Fruit fly (Drosophila melanogaster) whole organism, embryonic: ENCODE measurements around the gene Gr36a.
A peak's percentile ranks its signal among the peaks of the same experiment; 100 is the strongest.

Experiments
- Abd-B ChIP-seq: fragments of 200-800 bp; sonication (Bioruptor generic); optimal IDR thresholded peaks from 2 replicates; lab custom pipeline; 2018; ENCODE audit warnings: missing biosample characterization, mild to moderate bottlenecking, missing genetic modification characterization, moderate library complexity
- Blimp-1 ChIP-seq: fragments of 200-800 bp; sonication (Bioruptor generic); optimal IDR thresholded peaks from 3 replicates; lab custom pipeline; 2018; ENCODE audit warnings: missing biosample characterization, missing genetic modification characterization, mild to moderate bottlenecking, moderate library complexity, missing genetic modification reagents
- CG11504 ChIP-seq: fragments of 200-800 bp; sonication (Bioruptor generic); optimal IDR thresholded peaks from 3 replicates; lab custom pipeline; 2019; ENCODE audit warnings: missing biosample characterization, mild to moderate bottlenecking, missing genetic modification characterization, moderate library complexity
- CG11695 ChIP-seq: fragments of 200-800 bp; sonication (Bioruptor generic); IDR thresholded peaks from 3 replicates; pipeline ENCODE4 v1.3.6; 2022; ENCODE audit warnings: missing biosample characterization, missing genetic modification characterization
- CG14014 ChIP-seq: fragments of 200-800 bp; sonication (Bioruptor generic); IDR thresholded peaks from 2 replicates; pipeline ENCODE4 v1.3.6; 2022; ENCODE audit warnings: missing biosample characterization, missing genetic modification characterization
- CG15011 ChIP-seq: fragments of 200-800 bp; sonication (Bioruptor generic); optimal IDR thresholded peaks from 3 replicates; lab custom pipeline; 2018; ENCODE audit warnings: missing biosample characterization, mild to moderate bottlenecking, missing genetic modification characterization
- CG17359 ChIP-seq: fragments of 200-800 bp; sonication (Bioruptor generic); optimal IDR thresholded peaks from 3 replicates; lab custom pipeline; 2018; ENCODE audit warnings: missing biosample characterization, mild to moderate bottlenecking, missing genetic modification characterization, moderate library complexity
- CG17385 ChIP-seq: fragments of 200-800 bp; sonication (Bioruptor generic); optimal IDR thresholded peaks from 3 replicates; lab custom pipeline; 2018; ENCODE audit warnings: missing biosample characterization, mild to moderate bottlenecking, missing genetic modification characterization
- CG18262 ChIP-seq: fragments of 200-800 bp; optimal IDR thresholded peaks from 3 replicates; lab custom pipeline; 2019; ENCODE audit warnings: missing biosample characterization, mild to moderate bottlenecking, missing genetic modification characterization, moderate library complexity
- CG18599 ChIP-seq: fragments of 200-800 bp; sonication (Bioruptor generic); optimal IDR thresholded peaks from 3 replicates; lab custom pipeline; 2017; ENCODE audit warnings: missing biosample characterization, missing genetic modification characterization, mild to moderate bottlenecking, moderate library complexity, missing genetic modification reagents
- CG2116 ChIP-seq: fragments of 200-800 bp; sonication (Bioruptor generic); optimal IDR thresholded peaks from 3 replicates; lab custom pipeline; 2018; ENCODE audit warnings: missing biosample characterization, mild to moderate bottlenecking, missing genetic modification characterization
- CG2120 ChIP-seq: fragments of 200-800 bp; sonication (Bioruptor generic); optimal IDR thresholded peaks from 3 replicates; lab custom pipeline; 2016; ENCODE audit warnings: missing biosample characterization, missing genetic modification characterization
- CG2712 ChIP-seq: fragments of 200-800 bp; optimal IDR thresholded peaks from 3 replicates; lab custom pipeline; 2019; ENCODE audit warnings: missing biosample characterization, mild to moderate bottlenecking, missing genetic modification characterization, moderate library complexity
- CG31441 ChIP-seq: fragments of 200-800 bp; sonication (Bioruptor generic); IDR thresholded peaks from 2 replicates; pipeline ENCODE4 v1.3.6; 2022; ENCODE audit warnings: missing biosample characterization, missing genetic modification characterization
- CG3281 ChIP-seq: fragments of 200-800 bp; sonication (Bioruptor generic); optimal IDR thresholded peaks from 3 replicates; lab custom pipeline; 2017; ENCODE audit warnings: missing biosample characterization, mild to moderate bottlenecking, missing genetic modification characterization
- CG6765 ChIP-seq: fragments of 200-800 bp; sonication (Bioruptor generic); optimal IDR thresholded peaks from 3 replicates; lab custom pipeline; 2017; ENCODE audit warnings: missing biosample characterization, mild to moderate bottlenecking, missing genetic modification characterization
- CG7556 ChIP-seq: fragments of 200-800 bp; sonication (Bioruptor generic); optimal IDR thresholded peaks from 2 replicates; lab custom pipeline; 2017; ENCODE audit warnings: missing biosample characterization, mild to moderate bottlenecking, missing genetic modification characterization
- CG7839 ChIP-seq: fragments of 200-800 bp; sonication (Bioruptor generic); optimal IDR thresholded peaks from 3 replicates; lab custom pipeline; 2018; ENCODE audit warnings: missing biosample characterization, mild to moderate bottlenecking, missing genetic modification characterization, moderate library complexity
- CG8944 ChIP-seq: fragments of 200-800 bp; sonication (Bioruptor generic); optimal IDR thresholded peaks from 3 replicates; lab custom pipeline; 2016; ENCODE audit warnings: missing biosample characterization, missing genetic modification characterization
- CG9727 ChIP-seq: fragments of 200-800 bp; sonication (Bioruptor generic); optimal IDR thresholded peaks from 3 replicates; lab custom pipeline; 2017; ENCODE audit warnings: missing biosample characterization, mild to moderate bottlenecking, missing genetic modification characterization
- CoRest ChIP-seq: fragments of 200-800 bp; sonication (Bioruptor generic); optimal IDR thresholded peaks from 3 replicates; lab custom pipeline; 2018; ENCODE audit warnings: missing biosample characterization, mild to moderate bottlenecking, missing genetic modification characterization, moderate library complexity
- D19A ChIP-seq: fragments of 200-800 bp; optimal IDR thresholded peaks from 3 replicates; lab custom pipeline; 2019; ENCODE audit warnings: missing biosample characterization, mild to moderate bottlenecking, missing genetic modification characterization, moderate library complexity
- Drgx ChIP-seq: fragments of 200-800 bp; sonication (Bioruptor generic); IDR thresholded peaks from 2 replicates; pipeline ENCODE4 v1.3.6; 2022; ENCODE audit warnings: missing biosample characterization, missing genetic modification characterization
- Ets65A ChIP-seq: fragments of 200-800 bp; sonication (Bioruptor generic); peaks from one replicate; lab custom pipeline; 2016; ENCODE audit warnings: missing biosample characterization, missing genetic modification characterization
- HHEX ChIP-seq: fragments of 200-800 bp; sonication (Bioruptor generic); optimal IDR thresholded peaks from 3 replicates; lab custom pipeline; 2017; ENCODE audit warnings: missing biosample characterization, mild to moderate bottlenecking, missing genetic modification characterization, missing genetic modification reagents
- Hand ChIP-seq: fragments of 200-800 bp; sonication (Bioruptor generic); optimal IDR thresholded peaks from 2 replicates; lab custom pipeline; 2017; ENCODE audit warnings: mild to moderate bottlenecking, missing biosample characterization, missing genetic modification reagents, missing genetic modification characterization
- Hr51 ChIP-seq, 2 experiments: fragments of 200-800 bp; sonication (Bioruptor generic); optimal IDR thresholded peaks; 2 replicates in 1 of 2; 3 replicates in 1 of 2; lab custom pipeline; 2016 to 2018; ENCODE audit warnings: missing biosample characterization in 2 of 2, missing genetic modification characterization in 2 of 2, mild to moderate bottlenecking in 1 of 2, moderate library complexity in 1 of 2
- Meics ChIP-seq: fragments of 200-800 bp; sonication (Bioruptor generic); optimal IDR thresholded peaks from 2 replicates; lab custom pipeline; 2017; ENCODE audit warnings: missing biosample characterization, mild to moderate bottlenecking, missing genetic modification characterization
- NK7.1 ChIP-seq: fragments of 200-800 bp; sonication (Bioruptor generic); optimal IDR thresholded peaks from 3 replicates; lab custom pipeline; 2016; ENCODE audit warnings: missing biosample characterization, missing genetic modification characterization
- NfI ChIP-seq: fragments of 200-800 bp; sonication (Bioruptor generic); optimal IDR thresholded peaks from 3 replicates; lab custom pipeline; 2018; ENCODE audit warnings: missing biosample characterization, mild to moderate bottlenecking, missing genetic modification characterization, moderate library complexity
- PHDP ChIP-seq: fragments of 200-800 bp; sonication (Bioruptor generic); optimal IDR thresholded peaks from 3 replicates; lab custom pipeline; 2018; ENCODE audit warnings: missing biosample characterization, mild to moderate bottlenecking, missing genetic modification characterization, moderate library complexity
- Sox100B ChIP-seq: fragments of 200-800 bp; sonication (Bioruptor generic); optimal IDR thresholded peaks from 3 replicates; lab custom pipeline; 2018; ENCODE audit warnings: missing biosample characterization, mild to moderate bottlenecking, missing genetic modification characterization
- Sox102F ChIP-seq: fragments of 200-800 bp; sonication (Bioruptor generic); optimal IDR thresholded peaks from 2 replicates; lab custom pipeline; 2018; ENCODE audit warnings: missing biosample characterization, mild to moderate bottlenecking, missing genetic modification characterization, moderate library complexity
- bcd ChIP-seq: fragments of 200-800 bp; sonication (Bioruptor generic); optimal IDR thresholded peaks from 2 replicates; lab custom pipeline; 2017; ENCODE audit warnings: missing biosample characterization, mild to moderate bottlenecking, missing genetic modification characterization
- dan ChIP-seq: fragments of 200-800 bp; sonication (Bioruptor generic); IDR thresholded peaks from 2 replicates; pipeline ENCODE4 v1.3.6; 2022; ENCODE audit warnings: missing biosample characterization, missing genetic modification characterization
- dmrt99B ChIP-seq: fragments of 200-800 bp; sonication (Bioruptor generic); optimal IDR thresholded peaks from 2 replicates; lab custom pipeline; 2018; ENCODE audit warnings: missing biosample characterization, mild to moderate bottlenecking, missing genetic modification characterization, moderate library complexity
- eve ChIP-seq, 2 experiments: fragments of >200 bp; optimal IDR thresholded peaks; 2 replicates each; lab custom pipeline; 2017; ENCODE audit warnings: missing biosample characterization in 2 of 2, missing genetic modification characterization in 2 of 2
- fd3F ChIP-seq: fragments of 200-800 bp; sonication (Bioruptor generic); optimal IDR thresholded peaks from 2 replicates; lab custom pipeline; 2018; ENCODE audit warnings: missing biosample characterization, mild to moderate bottlenecking, missing genetic modification characterization, moderate library complexity
- fd96Cb ChIP-seq: fragments of 200-800 bp; sonication (Bioruptor generic); optimal IDR thresholded peaks from 2 replicates; lab custom pipeline; 2018; ENCODE audit warnings: missing biosample characterization, mild to moderate bottlenecking, missing genetic modification characterization, moderate library complexity
- grau ChIP-seq: fragments of 200-800 bp; optimal IDR thresholded peaks from 3 replicates; lab custom pipeline; 2019; ENCODE audit warnings: missing biosample characterization, mild to moderate bottlenecking, missing genetic modification characterization, moderate library complexity
- lbe ChIP-seq: fragments of 200-800 bp; sonication (Bioruptor generic); optimal IDR thresholded peaks from 2 replicates; lab custom pipeline; 2016; ENCODE audit warnings: missing biosample characterization, mild to moderate bottlenecking, missing genetic modification characterization
- org-1 ChIP-seq: fragments of 200-800 bp; sonication (Bioruptor generic); optimal IDR thresholded peaks from 2 replicates; lab custom pipeline; 2017; ENCODE audit warnings: missing biosample characterization, missing genetic modification characterization
- phol ChIP-seq: fragments of 200-800 bp; sonication (Bioruptor generic); optimal IDR thresholded peaks from 3 replicates; lab custom pipeline; 2018; ENCODE audit warnings: missing biosample characterization, mild to moderate bottlenecking, missing genetic modification characterization, moderate library complexity
- row ChIP-seq: fragments of 200-800 bp; sonication (Bioruptor generic); IDR thresholded peaks from 3 replicates; pipeline ENCODE4 v1.3.6; 2022; ENCODE audit warnings: missing biosample characterization, missing genetic modification characterization
- slbo ChIP-seq: fragments of 200-800 bp; sonication (Bioruptor generic); IDR thresholded peaks from 2 replicates; pipeline ENCODE4 v1.3.6; 2022; ENCODE audit warnings: missing biosample characterization, missing genetic modification characterization
- sug ChIP-seq: fragments of 200-800 bp; optimal IDR thresholded peaks from 2 replicates; lab custom pipeline; 2019; ENCODE audit warnings: missing biosample characterization, mild to moderate bottlenecking, missing genetic modification characterization, moderate library complexity
- trh ChIP-seq: fragments of 200-800 bp; sonication (Bioruptor generic); optimal IDR thresholded peaks from 2 replicates; lab custom pipeline; 2016; ENCODE audit warnings: missing biosample characterization, missing genetic modification characterization
- tx ChIP-seq: fragments of 200-800 bp; sonication (Bioruptor generic); optimal IDR thresholded peaks from 2 replicates; lab custom pipeline; 2016; ENCODE audit warnings: missing biosample characterization, missing genetic modification characterization
- unpg ChIP-seq: fragments of 200-800 bp; sonication (Bioruptor generic); optimal IDR thresholded peaks from 3 replicates; lab custom pipeline; 2018; ENCODE audit warnings: missing biosample characterization, mild to moderate bottlenecking, missing genetic modification characterization, moderate library complexity
- wek ChIP-seq: fragments of 200-800 bp; sonication (Bioruptor generic); optimal IDR thresholded peaks from 3 replicates; lab custom pipeline; 2018; ENCODE audit warnings: missing biosample characterization, mild to moderate bottlenecking, missing genetic modification characterization, moderate library complexity

Gr36a gene

DNA sequence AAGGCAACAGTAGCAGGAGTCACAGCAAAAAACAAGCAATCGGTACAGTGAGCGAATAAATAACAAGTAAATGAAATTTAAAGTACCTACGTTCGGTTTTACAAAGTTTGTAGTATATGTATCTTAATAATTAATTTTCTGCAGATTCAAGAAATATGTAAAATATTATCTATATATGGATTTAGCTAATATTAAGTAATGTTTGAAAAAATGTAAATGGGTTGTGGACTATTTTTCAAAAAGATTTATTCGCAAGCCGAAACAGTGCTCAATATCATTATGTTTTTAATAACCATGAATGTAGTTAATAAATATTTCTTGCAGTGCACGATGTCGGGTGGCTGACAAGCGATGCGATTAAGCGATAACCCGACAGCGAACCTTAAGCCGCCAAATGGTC is 30.7 kb downstream of the Gr36a start (continued):
- peak; percentile 35 for TF ChIP-seq row (GFP tag; lab: Robert Waterston, UW)
- TF ChIP-seq CG15011 (GFP tag; lab: Kevin White, UChicago) = peak; percentile 2
- no peak for TF ChIP-seq trh (GFP tag; lab: Kevin White, UChicago)
- peak; percentile 36 for TF ChIP-seq Sox100B (GFP tag; lab: Kevin White, UChicago)
- TF ChIP-seq CG11504 (tag; lab: Kevin White, UChicago) = peak; percentile 65
- peak; percentile 49 for TF ChIP-seq D19A
- TF ChIP-seq NfI (GFP tag; lab: Kevin White, UChicago) = peak; percentile 7
- TF ChIP-seq Blimp-1 (GFP tag; lab: Kevin White, UChicago) = peak; percentile 18
- TF ChIP-seq slbo = 0 out of 2 replicates have a peak, but pooled peaks have one; percentile 22
- TF ChIP-seq HHEX (GFP tag; lab: Kevin White, UChicago) = peak; percentile 4
- no peak for TF ChIP-seq wek
- no peak for TF ChIP-seq NK7.1
- peak; percentile 45 for TF ChIP-seq Sox102F (GFP tag; lab: Kevin White, UChicago)
- peak; percentile 35; the same call in 1 of the 2 replicates for TF ChIP-seq CG14014
- peak; percentile 31 for TF ChIP-seq Meics (GFP tag; lab: Kevin White, UChicago)
- peak; percentile 24 for TF ChIP-seq Abd-B (GFP tag; lab: Kevin White, UChicago)
- TF ChIP-seq CG6765 (GFP tag; lab: Kevin White, UChicago) = peak; percentile 17
- TF ChIP-seq bcd (GFP tag; lab: Kevin White, UChicago) = peak; percentile 0
- peak; percentile 5 for TF ChIP-seq CG2120 (GFP tag; lab: Kevin White, UChicago)
- peak; percentile 54 for TF ChIP-seq CG7839
- peak; percentile 4 for TF ChIP-seq fd3F (GFP tag; lab: Kevin White, UChicago)
- peak in 1 of 2 experiments; percentile 68 for TF ChIP-seq Hr51 (GFP tag; optimal IDR thresholded peaks at IDR 0.05; lab: Kevin White, UChicago)
- TF ChIP-seq Ets65A (GFP tag; lab: Kevin White, UChicago) = no peak
- TF ChIP-seq PHDP (tag; lab: Kevin White, UChicago) = peak; percentile 36
- TF ChIP-seq CG18599 (GFP tag; lab: Kevin White, UChicago) = peak; percentile 70
- no peak for TF ChIP-seq dan (GFP tag; lab: Robert Waterston, UW)
- 0 out of 3 replicates have a peak, but pooled peaks have one; percentile 8 for TF ChIP-seq CG11695
- TF ChIP-seq phol (tag; lab: Kevin White, UChicago) = peak; percentile 40
- TF ChIP-seq CG7556 (GFP tag; lab: Kevin White, UChicago) = peak; percentile 56
- peak; percentile 33 for TF ChIP-seq CoRest (tag; lab: Kevin White, UChicago)
- TF ChIP-seq CG9727 = peak; percentile 23
- TF ChIP-seq grau (tag; lab: Kevin White, UChicago) = peak; percentile 53
- peak; percentile 12 for TF ChIP-seq fd96Cb (tag; lab: Kevin White, UChicago)
- TF ChIP-seq CG31441 (GFP tag; lab: Robert Waterston, UW) = peak; percentile 53
- peak in 1 of 2 experiments; percentile 25 for TF ChIP-seq eve (GFP tag; optimal IDR thresholded peaks at IDR 0.05; lab: Kevin White, UChicago)
- peak; percentile 48 for TF ChIP-seq CG3281 (GFP tag; lab: Kevin White, UChicago)
- TF ChIP-seq CG8944 = no peak
- TF ChIP-seq CG2116 (GFP tag; lab: Kevin White, UChicago) = no peak
- peak; percentile 10 for TF ChIP-seq unpg (GFP tag; lab: Kevin White, UChicago)
- no peak for TF ChIP-seq tx (GFP tag; lab: Kevin White, UChicago)
- TF ChIP-seq sug (tag; lab: Kevin White, UChicago) = peak; percentile 7
- peak; percentile 60 for TF ChIP-seq dmrt99B (tag; lab: Kevin White, UChicago)
- peak; percentile 22 for TF ChIP-seq CG18262 (tag; lab: Kevin White, UChicago)
- peak; percentile 14 for TF ChIP-seq org-1 (GFP tag; lab: Kevin White, UChicago)
- no peak for TF ChIP-seq Drgx (GFP tag; lab: Robert Waterston, UW)
- TF ChIP-seq CG17359 = peak; percentile 13
- TF ChIP-seq lbe (GFP tag; lab: Kevin White, UChicago) = no peak
- peak; percentile 0 for TF ChIP-seq Hand
- TF ChIP-seq CG17385 (GFP tag; lab: Kevin White, UChicago) = peak; percentile 2
- TF ChIP-seq CG2712 = peak; percentile 27
- TF ChIP-seq, all 482 proteins: peak for 58
